Worm (Caenorhabditis elegans) whole organism, L4/young adult: ENCODE data around the gene F35C11.5.

Source experiments
- W03F9.2 ChIP-seq: fragments of 150-350 bp; optimal IDR thresholded peaks from 2 replicates; lab custom pipeline; 2014; ENCODE audit warnings: missing biosample characterization, missing genetic modification characterization
- dao-5 ChIP-seq: sonication (generic microtip); optimal IDR thresholded peaks from 2 replicates; lab custom pipeline; 2016; ENCODE audit warnings: missing genotype, missing genetic modification characterization, moderate library complexity, missing compliant biosample characterization
- him-1 ChIP-seq: sonication (generic microtip); optimal IDR thresholded peaks from 2 replicates; lab custom pipeline; 2016; ENCODE audit warnings: missing genotype, missing genetic modification reagents, missing genetic modification characterization, missing compliant biosample characterization

The F35C11.5 gene

ce11 chrII:8267679-8268078 is 14.1 kb downstream of the F35C11.5 start:
- TF ChIP-seq W03F9.2 (tag; lab: Kevin White, UChicago) (no peak), him-1 (tag; lab: Kevin White, UChicago) (no peak), dao-5 (tag; lab: Kevin White, UChicago) (no peak)

ce11 chrII:8269351-8269750 is 15.8 kb downstream of the F35C11.5 start, which contains the start of gene K01C8.2:
TSS of gene K01C8.2 (minus strand) at chrII:8269451.
- TF ChIP-seq dao-5 (tag; lab: Kevin White, UChicago), result no peak
- TF ChIP-seq W03F9.2 (tag; lab: Kevin White, UChicago), result no peak
- no peak for TF ChIP-seq him-1 (tag; lab: Kevin White, UChicago)

- TF ChIP-seq him-1 (tag; lab: Kevin White, UChicago) (no peak), dao-5 (tag; lab: Kevin White, UChicago) (no peak), W03F9.2 (tag; lab: Kevin White, UChicago) (no peak)
Measured at ce11 chrII:8269855-8270647, 16.5 kb downstream of the F35C11.5 start, which contains the start of gene tdc-1. TSS of gene tdc-1 (plus strand) at chrII:8270597.

ce11 chrII:8273060-8273459 is 19.5 kb downstream of the F35C11.5 start:
- TF ChIP-seq dao-5 (tag; lab: Kevin White, UChicago) (no peak), W03F9.2 (tag; lab: Kevin White, UChicago) (no peak), him-1 (tag; lab: Kevin White, UChicago) (no peak)

ce11 chrII:8276057-8276456 is 22.5 kb downstream of the F35C11.5 start, which contains the start of the genes gei-14 and slc-25A32:
TSS of gene gei-14 (minus strand) at chrII:8276231.
TSS of gene slc-25A32 (plus strand) at chrII:8276298.
- TF ChIP-seq dao-5 (tag; lab: Kevin White, UChicago) (no peak), him-1 (tag; lab: Kevin White, UChicago) (no peak), W03F9.2 (tag; lab: Kevin White, UChicago) (peak; percentile 62)

ce11 chrII:8278415-8278814 is 24.9 kb downstream of the F35C11.5 start, which contains the start of the genes mrpl-10 and clec-142:
TSS of gene mrpl-10 (minus strand) at chrII:8278515.
TSS of gene clec-142 (plus strand) at chrII:8278678.
- TF ChIP-seq him-1 (tag; lab: Kevin White, UChicago), result no peak
- TF ChIP-seq W03F9.2 (tag; lab: Kevin White, UChicago), result no peak
- no peak for TF ChIP-seq dao-5 (tag; lab: Kevin White, UChicago)

- TF ChIP-seq W03F9.2 (tag; lab: Kevin White, UChicago) (peak; percentile 61), dao-5 (tag; lab: Kevin White, UChicago) (no peak)
Measured at ce11 chrII:8283158-8283717, 29.7 kb downstream of the F35C11.5 start, which contains the start of the genes nst-1 and cct-4. TSS of gene nst-1 (minus strand) at chrII:8283208. TSS of gene cct-4 (plus strand) at chrII:8283667.

- TF ChIP-seq dao-5 (tag; lab: Kevin White, UChicago) (no peak), him-1 (tag; lab: Kevin White, UChicago) (no peak), W03F9.2 (tag; lab: Kevin White, UChicago) (no peak)
Measured at ce11 chrII:8295296-8295695, 41.8 kb downstream of the F35C11.5 start, which contains the start of gene nlp-55. TSS of gene nlp-55 (minus strand) at chrII:8295396.
